Fruit fly (Drosophila melanogaster) whole organism, embryonic: Measurements from ENCODE around the gene BORCS6.

Experiments used
- Atf-2 ChIP-seq: fragments of 200-800 bp; sonication (Bioruptor generic); optimal IDR thresholded peaks from 2 replicates; lab custom pipeline; 2016; ENCODE audit warnings: missing biosample characterization, missing genetic modification characterization
- CG12769 ChIP-seq: fragments of 200-800 bp; sonication (Bioruptor generic); optimal IDR thresholded peaks from 2 replicates; lab custom pipeline; 2019; ENCODE audit warnings: missing biosample characterization, mild to moderate bottlenecking, missing genetic modification characterization, moderate library complexity
- CG13894 ChIP-seq: fragments of 200-800 bp; sonication (Bioruptor generic); optimal IDR thresholded peaks from 3 replicates; lab custom pipeline; 2018; ENCODE audit warnings: missing biosample characterization, mild to moderate bottlenecking, missing genetic modification characterization, moderate library complexity
- CG14667 ChIP-seq: fragments of 200-800 bp; sonication (Bioruptor generic); IDR thresholded peaks from 2 replicates; pipeline ENCODE4 v1.3.6; 2022; ENCODE audit warnings: missing biosample characterization, missing genetic modification characterization
- CG14965 ChIP-seq: fragments of 200-800 bp; sonication (Bioruptor generic); optimal IDR thresholded peaks from 2 replicates; lab custom pipeline; 2016; ENCODE audit warnings: missing biosample characterization, missing genetic modification characterization, borderline replicate concordance
- CG15479 ChIP-seq: fragments of 200-800 bp; sonication (Bioruptor generic); optimal IDR thresholded peaks from 3 replicates; lab custom pipeline; 2019; ENCODE audit warnings: missing biosample characterization, mild to moderate bottlenecking, missing genetic modification characterization, moderate library complexity
- CG15514 ChIP-seq: fragments of 200-800 bp; sonication (Bioruptor generic); optimal IDR thresholded peaks from 3 replicates; lab custom pipeline; 2017; ENCODE audit warnings: missing biosample characterization, missing genetic modification characterization, mild to moderate bottlenecking, moderate library complexity, missing genetic modification reagents
- CG15696 ChIP-seq: fragments of 200-800 bp; sonication (Bioruptor generic); optimal IDR thresholded peaks from 2 replicates; lab custom pipeline; 2019; ENCODE audit warnings: missing biosample characterization, mild to moderate bottlenecking, missing genetic modification characterization, moderate library complexity
- CG1647 ChIP-seq: fragments of 200-800 bp; sonication (Bioruptor generic); optimal IDR thresholded peaks from 3 replicates; lab custom pipeline; 2016; ENCODE audit warnings: missing biosample characterization, missing genetic modification characterization
- CG2712 ChIP-seq: fragments of 200-800 bp; optimal IDR thresholded peaks from 3 replicates; lab custom pipeline; 2019; ENCODE audit warnings: missing biosample characterization, mild to moderate bottlenecking, missing genetic modification characterization, moderate library complexity
- CG31224 ChIP-seq: fragments of 200-800 bp; sonication (Bioruptor generic); IDR thresholded peaks from 2 replicates; pipeline ENCODE4 v1.3.6; 2022; ENCODE audit warnings: missing biosample characterization, missing genetic modification characterization
- CG32772 ChIP-seq: fragments of 200-800 bp; sonication (Bioruptor generic); IDR thresholded peaks from 2 replicates; pipeline ENCODE4 v1.3.6; 2022; ENCODE audit warnings: missing biosample characterization, missing genetic modification characterization
- CG33557 ChIP-seq: fragments of 200-800 bp; sonication (Bioruptor generic); optimal IDR thresholded peaks from 2 replicates; lab custom pipeline; 2019; ENCODE audit warnings: missing biosample characterization, mild to moderate bottlenecking, missing genetic modification characterization, moderate library complexity
- CG3847 ChIP-seq: fragments of 200-800 bp; sonication (Bioruptor generic); IDR thresholded peaks from 2 replicates; pipeline ENCODE4 v1.3.6; 2022; ENCODE audit warnings: missing biosample characterization, missing genetic modification characterization
- CG4707 ChIP-seq: fragments of 200-800 bp; sonication (Bioruptor generic); optimal IDR thresholded peaks from 2 replicates; lab custom pipeline; 2018; ENCODE audit warnings: missing biosample characterization, mild to moderate bottlenecking, missing genetic modification characterization, moderate library complexity
- CG6175 ChIP-seq: fragments of 200-800 bp; sonication (Bioruptor generic); IDR thresholded peaks from 3 replicates; pipeline ENCODE4 v1.3.6; 2022; ENCODE audit warnings: missing biosample characterization, missing genetic modification characterization
- CG6254 ChIP-seq: fragments of 200-800 bp; sonication (Bioruptor generic); optimal IDR thresholded peaks from 3 replicates; lab custom pipeline; 2017; ENCODE audit warnings: mild to moderate bottlenecking, missing biosample characterization, missing genetic modification reagents, missing genetic modification characterization
- CG6813 ChIP-seq: fragments of 200-800 bp; sonication (Bioruptor generic); optimal IDR thresholded peaks from 2 replicates; lab custom pipeline; 2017; ENCODE audit warnings: missing biosample characterization, missing genetic modification characterization, mild to moderate bottlenecking, moderate library complexity, missing genetic modification reagents
- CrebB ChIP-seq: fragments of 200-800 bp; sonication (Bioruptor generic); optimal IDR thresholded peaks from 3 replicates; lab custom pipeline; 2018; ENCODE audit warnings: missing biosample characterization, mild to moderate bottlenecking, missing genetic modification characterization
- D ChIP-seq, 2 experiments: fragments of 200-800 bp in 1 of 2; fragments of >200 bp in 1 of 2; sonication (Bioruptor generic) in 1 of 2; optimal IDR thresholded peaks; 2 replicates in 1 of 2; 3 replicates in 1 of 2; lab custom pipeline; 2017; ENCODE audit warnings: mild to moderate bottlenecking in 1 of 2, missing biosample characterization in 1 of 2, missing genetic modification characterization in 1 of 2, missing genetic modification reagents in 1 of 2
- Drgx ChIP-seq: fragments of 200-800 bp; sonication (Bioruptor generic); IDR thresholded peaks from 2 replicates; pipeline ENCODE4 v1.3.6; 2022; ENCODE audit warnings: missing biosample characterization, missing genetic modification characterization
- Ets97D ChIP-seq: fragments of 200-800 bp; sonication (Bioruptor generic); optimal IDR thresholded peaks from 3 replicates; lab custom pipeline; 2016; ENCODE audit warnings: missing biosample characterization, missing genetic modification characterization
- Fer1 ChIP-seq: fragments of 200-800 bp; sonication (Bioruptor generic); optimal IDR thresholded peaks from 2 replicates; lab custom pipeline; 2017; ENCODE audit warnings: missing biosample characterization, mild to moderate bottlenecking, missing genetic modification characterization
- H2.0 ChIP-seq: fragments of 200-800 bp; sonication (Bioruptor generic); IDR thresholded peaks from 2 replicates; pipeline ENCODE4 v1.3.6; 2022; ENCODE audit warnings: missing biosample characterization, missing genetic modification characterization
- Hey ChIP-seq: fragments of 200-800 bp; sonication (Bioruptor generic); optimal IDR thresholded peaks from 3 replicates; lab custom pipeline; 2018; ENCODE audit warnings: missing biosample characterization, mild to moderate bottlenecking, missing genetic modification characterization
- Lpt ChIP-seq: fragments of >200 bp; optimal IDR thresholded peaks from 2 replicates; lab custom pipeline; 2018; ENCODE audit warnings: missing biosample characterization, missing genetic modification characterization
- MTF-1 ChIP-seq: fragments of 200-800 bp; sonication (Bioruptor generic); optimal IDR thresholded peaks from 2 replicates; lab custom pipeline; 2018; ENCODE audit warnings: missing biosample characterization, mild to moderate bottlenecking, missing genetic modification characterization, borderline replicate concordance
- Nf-YC ChIP-seq: fragments of 200-800 bp; optimal IDR thresholded peaks from 3 replicates; lab custom pipeline; 2019; ENCODE audit warnings: missing biosample characterization, mild to moderate bottlenecking, missing genetic modification characterization, moderate library complexity
- Sin3A ChIP-seq: fragments of >200 bp; optimal IDR thresholded peaks from 2 replicates; lab custom pipeline; 2018
- Ssrp ChIP-seq: fragments of 200-800 bp; sonication (Bioruptor generic); optimal IDR thresholded peaks from 2 replicates; lab custom pipeline; 2018; ENCODE audit warnings: missing biosample characterization, mild to moderate bottlenecking, missing genetic modification characterization, moderate library complexity
- Trl ChIP-seq, 3 experiments: fragments of >200 bp in 2 of 3; fragments of 200-800 bp in 1 of 3; sonication (Bioruptor generic) in 1 of 3; optimal IDR thresholded peaks; 2 replicates in 1 of 3; 3 replicates in 2 of 3; lab custom pipeline; 2016 to 2017; ENCODE audit warnings: missing biosample characterization in 1 of 3, missing genetic modification characterization in 1 of 3
- az2 ChIP-seq: fragments of 200-800 bp; sonication (Bioruptor generic); optimal IDR thresholded peaks from 3 replicates; lab custom pipeline; 2016; ENCODE audit warnings: missing biosample characterization, missing genetic modification characterization
- btn ChIP-seq: fragments of 200-800 bp; sonication (Bioruptor generic); optimal IDR thresholded peaks from 2 replicates; lab custom pipeline; 2016; ENCODE audit warnings: missing biosample characterization, missing genetic modification characterization
- chinmo ChIP-seq: fragments of 200-800 bp; sonication (Bioruptor generic); IDR thresholded peaks from 4 replicates; pipeline ENCODE4 v1.3.6; 2022; ENCODE audit warnings: missing biosample characterization, missing genetic modification characterization; ENCODE audit not compliant: partially characterized antibody
- crp ChIP-seq, 2 experiments: fragments of 200-800 bp; sonication (Bioruptor generic); optimal IDR thresholded peaks; 2 replicates in 1 of 2; 3 replicates in 1 of 2; lab custom pipeline; 2017; ENCODE audit warnings: missing biosample characterization in 2 of 2, missing genetic modification characterization in 2 of 2, mild to moderate bottlenecking in 1 of 2, moderate library complexity in 1 of 2
- emc ChIP-seq: fragments of 200-800 bp; sonication (Bioruptor generic); optimal IDR thresholded peaks from 2 replicates; lab custom pipeline; 2016; ENCODE audit warnings: missing biosample characterization, missing genetic modification characterization
- exex ChIP-seq: fragments of 200-800 bp; sonication (Bioruptor generic); optimal IDR thresholded peaks from 4 replicates; lab custom pipeline; 2018; ENCODE audit warnings: missing biosample characterization, mild to moderate bottlenecking, missing genetic modification characterization, moderate library complexity
- grau ChIP-seq: fragments of 200-800 bp; optimal IDR thresholded peaks from 3 replicates; lab custom pipeline; 2019; ENCODE audit warnings: missing biosample characterization, mild to moderate bottlenecking, missing genetic modification characterization, moderate library complexity
- kay ChIP-seq: fragments of 200-800 bp; sonication (Bioruptor generic); optimal IDR thresholded peaks from 2 replicates; lab custom pipeline; 2016; ENCODE audit warnings: missing biosample characterization, missing genetic modification characterization
- mld ChIP-seq: fragments of 200-800 bp; sonication (Bioruptor generic); IDR thresholded peaks from 3 replicates; pipeline ENCODE4 v1.3.6; 2022; ENCODE audit warnings: missing biosample characterization, missing genetic modification characterization; ENCODE audit not compliant: partially characterized antibody
- nom ChIP-seq: fragments of 200-800 bp; sonication (Bioruptor generic); optimal IDR thresholded peaks from 2 replicates; lab custom pipeline; 2017; ENCODE audit warnings: missing biosample characterization, missing genetic modification characterization, mild to moderate bottlenecking, moderate library complexity, missing genetic modification reagents
- p53 ChIP-seq: fragments of 200-800 bp; sonication (Bioruptor generic); optimal IDR thresholded peaks from 2 replicates; lab custom pipeline; 2016; ENCODE audit warnings: missing biosample characterization, missing genetic modification characterization
- ro ChIP-seq: fragments of 200-800 bp; sonication (Bioruptor generic); IDR thresholded peaks from 2 replicates; pipeline ENCODE4 v1.3.6; 2022; ENCODE audit warnings: missing biosample characterization, missing genetic modification characterization
- tgo ChIP-seq: fragments of 200-800 bp; sonication (Bioruptor generic); IDR thresholded peaks from 3 replicates; pipeline ENCODE4 v1.3.6; 2022; ENCODE audit warnings: missing biosample characterization, missing genetic modification characterization
- tio ChIP-seq: fragments of 200-800 bp; sonication (Bioruptor generic); optimal IDR thresholded peaks from 2 replicates; lab custom pipeline; 2017; ENCODE audit warnings: missing biosample characterization, missing genetic modification characterization, inconsistent platforms
- ttk ChIP-seq: fragments of 200-800 bp; sonication (Bioruptor generic); IDR thresholded peaks from 2 replicates; pipeline ENCODE4 v2.1.2; 2022; ENCODE audit warnings: missing biosample characterization, missing genetic modification characterization
- wdn ChIP-seq: fragments of 200-800 bp; sonication (Bioruptor generic); IDR thresholded peaks from 2 replicates; pipeline ENCODE4 v1.3.6; 2022; ENCODE audit warnings: missing biosample characterization, missing genetic modification characterization
- zen2 ChIP-seq: fragments of 200-800 bp; sonication (Bioruptor generic); IDR thresholded peaks from 3 replicates; pipeline ENCODE4 v1.3.6; 2022; ENCODE audit warnings: missing biosample characterization, missing genetic modification characterization; ENCODE audit not compliant: partially characterized antibody
- zf30C ChIP-seq: fragments of 200-800 bp; sonication (Bioruptor generic); optimal IDR thresholded peaks from 3 replicates; lab custom pipeline; 2018; ENCODE audit warnings: missing biosample characterization, mild to moderate bottlenecking, missing genetic modification characterization

Gene BORCS6

DNA sequence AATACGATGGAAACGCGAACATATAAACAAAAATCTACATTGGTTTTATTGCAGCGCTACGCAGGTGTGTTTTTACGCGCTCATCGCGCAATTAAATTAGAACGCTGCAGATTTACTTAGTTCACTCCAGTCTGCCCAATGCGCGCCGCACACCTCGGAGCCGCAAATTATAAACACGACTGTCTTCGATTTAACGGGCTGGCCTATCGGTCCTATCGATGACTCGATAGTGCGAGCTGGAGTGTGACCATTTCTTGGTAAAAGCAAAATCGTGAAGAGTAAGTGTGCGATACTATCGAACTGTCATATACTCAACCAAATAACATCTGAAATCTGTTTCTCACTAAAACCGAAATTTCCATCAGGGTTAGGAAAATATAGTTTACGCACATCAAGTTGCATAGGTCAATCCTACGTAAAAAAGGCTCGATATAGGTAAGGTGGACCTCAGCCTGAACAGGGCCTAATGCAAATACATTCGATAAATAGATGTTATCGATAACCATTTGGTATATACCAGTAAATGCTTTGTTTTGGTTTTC lies at the start of gene BORCS6, which contains the start of gene klar (continued):
- TF ChIP-seq CG6813 (GFP tag; lab: Kevin White, UChicago): peak; percentile 28
- peak; percentile 85 for TF ChIP-seq D (optimal IDR thresholded peaks at IDR 0.05; lab: Kevin White, UChicago)
- no peak for TF ChIP-seq D (GFP tag; optimal IDR thresholded peaks at IDR 0.05; lab: Kevin White, UChicago)
- TF ChIP-seq p53 (GFP tag; lab: Kevin White, UChicago): peak; percentile 58
- TF ChIP-seq grau (tag; lab: Kevin White, UChicago): peak; percentile 63
- peak; percentile 75 for TF ChIP-seq CG2712
- peak; percentile 27 for TF ChIP-seq CG4707 (GFP tag; lab: Kevin White, UChicago)
- TF ChIP-seq ro (GFP tag; lab: Robert Waterston, UW): no peak
- no peak for TF ChIP-seq zf30C (GFP tag; lab: Kevin White, UChicago)
- no peak for TF ChIP-seq crp (GFP tag; optimal IDR thresholded peaks at IDR 0.05; lab: Kevin White, UChicago)
- TF ChIP-seq tgo (GFP tag; lab: Robert Waterston, UW): peak; percentile 41; the same call in 1 of the 3 replicates
- TF ChIP-seq CG1647 (GFP tag; lab: Kevin White, UChicago): no peak
- peak; percentile 46 for TF ChIP-seq emc (GFP tag; lab: Kevin White, UChicago)
- TF ChIP-seq tio: no peak
- peak; percentile 96 for TF ChIP-seq Sin3A (lab: Kevin White, UChicago)
- peak; percentile 71 for TF ChIP-seq CG15514 (GFP tag; lab: Kevin White, UChicago)
- TF ChIP-seq H2.0 (GFP tag; lab: Robert Waterston, UW): no peak
- TF ChIP-seq CG3847 (GFP tag; lab: Robert Waterston, UW): peak; percentile 83
- no peak for TF ChIP-seq btn (GFP tag; lab: Kevin White, UChicago)
- TF ChIP-seq CG15696 (tag; lab: Kevin White, UChicago): peak; percentile 39
- no peak for TF ChIP-seq nom
- TF ChIP-seq CG14667: no peak
- TF ChIP-seq CrebB (tag; lab: Kevin White, UChicago): peak; percentile 41
- TF ChIP-seq Ets97D (GFP tag; lab: Kevin White, UChicago): peak; percentile 88
- peak; percentile 53 for TF ChIP-seq CG15479 (GFP tag; lab: Kevin White, UChicago)
- peak; percentile 88; the same call in 2 of the 3 replicates for TF ChIP-seq zen2 (GFP tag; lab: Robert Waterston, UW)
- TF ChIP-seq MTF-1 (GFP tag; lab: Kevin White, UChicago): no peak
- peak; percentile 93 for TF ChIP-seq mld
- TF ChIP-seq az2 (GFP tag; lab: Kevin White, UChicago): peak; percentile 37
- TF ChIP-seq Ssrp (tag; lab: Kevin White, UChicago): peak; percentile 46
- TF ChIP-seq Trl (optimal IDR thresholded peaks at IDR 0.05; lab: Kevin White, UChicago): peak in 1 of 2 experiments; percentile 13
- peak; percentile 59 for TF ChIP-seq Trl (GFP tag; optimal IDR thresholded peaks at IDR 0.05; lab: Kevin White, UChicago)
- TF ChIP-seq CG12769 (tag; lab: Kevin White, UChicago): peak; percentile 81
- no peak for TF ChIP-seq Lpt (GFP tag; lab: Kevin White, UChicago)
- TF ChIP-seq Nf-YC (tag; lab: Kevin White, UChicago): peak; percentile 68
- TF ChIP-seq ttk (GFP tag; lab: Robert Waterston, UW): no peak
- TF ChIP-seq chinmo (GFP tag; lab: Robert Waterston, UW): peak; percentile 95
- peak; percentile 55 for TF ChIP-seq kay (GFP tag; lab: Kevin White, UChicago)
- no peak for TF ChIP-seq CG6254
- peak; percentile 1 for TF ChIP-seq CG33557 (GFP tag; lab: Kevin White, UChicago)
- peak; percentile 74 for TF ChIP-seq CG13894 (tag; lab: Kevin White, UChicago)
- no peak for TF ChIP-seq exex
- TF ChIP-seq Fer1 (GFP tag; lab: Kevin White, UChicago): peak; percentile 53
- TF ChIP-seq CG6175: no peak
- no peak for TF ChIP-seq wdn (GFP tag; lab: Robert Waterston, UW)
- peak; percentile 8 for TF ChIP-seq Hey (tag; lab: Kevin White, UChicago)
- TF ChIP-seq CG32772 (GFP tag; lab: Robert Waterston, UW): no peak
- TF ChIP-seq CG14965: no peak
- TF ChIP-seq Atf-2 (GFP tag; lab: Kevin White, UChicago): peak; percentile 38
- TF ChIP-seq Drgx (GFP tag; lab: Robert Waterston, UW): no peak
- TF ChIP-seq CG31224: no peak
